Worm (Caenorhabditis elegans) whole organism, L4 larva: ENCODE data around the gene sto-3.

Source experiments
- F10B5.3 ChIP-seq: sonication (generic microtip); optimal IDR thresholded peaks from 2 replicates; lab custom pipeline; 2016; ENCODE audit warnings: mild to moderate bottlenecking, missing genetic modification characterization, missing compliant biosample characterization
- F37D6.2 ChIP-seq: sonication (generic microtip); optimal IDR thresholded peaks from 2 replicates; lab custom pipeline; 2016; ENCODE audit warnings: mild to moderate bottlenecking, missing genetic modification characterization, missing compliant biosample characterization
- F49E8.2 ChIP-seq: sonication (generic microtip); optimal IDR thresholded peaks from 2 replicates; lab custom pipeline; 2016; ENCODE audit warnings: missing compliant biosample characterization, mild to moderate bottlenecking, missing genetic modification characterization, borderline replicate concordance
- T20F7.1 ChIP-seq: fragments of 200-800 bp; sonication (Bioruptor generic); optimal IDR thresholded peaks from 2 replicates; lab custom pipeline; 2018; ENCODE audit warnings: mild to moderate bottlenecking, missing genetic modification characterization, missing compliant biosample characterization
- aha-1 ChIP-seq: fragments of 150-350 bp; peaks from one replicate; lab custom pipeline; 2014; ENCODE audit warnings: missing biosample characterization, missing genetic modification characterization
- attf-4 ChIP-seq: sonication (generic microtip); optimal IDR thresholded peaks from 3 replicates; lab custom pipeline; 2017; ENCODE audit warnings: missing biosample characterization, missing genetic modification characterization
- ceh-28 ChIP-seq: fragments of 150-350 bp; optimal IDR thresholded peaks from 2 replicates; lab custom pipeline; 2014; ENCODE audit warnings: missing biosample characterization, missing genetic modification reagents, missing genetic modification characterization
- ceh-44 ChIP-seq: fragments of 200-800 bp; sonication (Bioruptor generic); IDR thresholded peaks from 2 replicates; pipeline ENCODE4 v1.3.6; 2022; ENCODE audit warnings: missing genetic modification reagents, missing genetic modification characterization, missing compliant biosample characterization
- ceh-62 ChIP-seq: sonication (generic microtip); optimal IDR thresholded peaks from 2 replicates; lab custom pipeline; 2017; ENCODE audit warnings: missing biosample characterization, missing genetic modification characterization
- ces-1 ChIP-seq: fragments of 150-350 bp; sonication (generic microtip); optimal IDR thresholded peaks from 4 replicates; lab custom pipeline; 2014; ENCODE audit warnings: missing biosample characterization, missing genetic modification reagents, missing genetic modification characterization
- cey-2 ChIP-seq: sonication (generic microtip); optimal IDR thresholded peaks from 3 replicates; lab custom pipeline; 2017; ENCODE audit warnings: missing genetic modification characterization, mild to moderate bottlenecking, missing compliant biosample characterization, antibody characterized with exemption, borderline replicate concordance; ENCODE audit not compliant: insufficient read depth
- ctbp-1 ChIP-seq: fragments of 200-800 bp; sonication (Bioruptor generic); IDR thresholded peaks from 2 replicates; pipeline ENCODE4 v1.3.6; 2022; ENCODE audit warnings: missing genetic modification reagents, missing genetic modification characterization, missing compliant biosample characterization
- daf-12 ChIP-seq: fragments of 150-350 bp; optimal IDR thresholded peaks from 2 replicates; lab custom pipeline; 2014; ENCODE audit warnings: missing biosample characterization, missing genetic modification reagents, missing genetic modification characterization
- daf-16 ChIP-seq, 3 experiments: sonication (generic microtip); optimal IDR thresholded peaks; 2 replicates each; lab custom pipeline; 2016 to 2017; ENCODE audit warnings: missing genetic modification characterization in 3 of 3, missing genetic modification reagents in 3 of 3, mild to moderate bottlenecking in 2 of 3, missing compliant biosample characterization in 2 of 3, missing biosample characterization in 1 of 3, moderate library complexity in 1 of 3
- dmd-9 ChIP-seq: fragments of 200-800 bp; sonication (Bioruptor generic); IDR thresholded peaks from 2 replicates; pipeline ENCODE4 v1.3.6; 2022; ENCODE audit warnings: missing genetic modification reagents, missing genetic modification characterization, missing compliant biosample characterization
- dpl-1 ChIP-seq: fragments of 150-350 bp; optimal IDR thresholded peaks from 2 replicates; lab custom pipeline; 2014; ENCODE audit warnings: missing biosample characterization, missing genetic modification reagents, missing genetic modification characterization
- dve-1 ChIP-seq: sonication (generic microtip); optimal IDR thresholded peaks from 2 replicates; lab custom pipeline; 2017; ENCODE audit warnings: antibody characterized with exemption, mild to moderate bottlenecking, missing genetic modification characterization, missing compliant biosample characterization; ENCODE audit not compliant: insufficient read depth
- fkh-10 ChIP-seq: fragments of 150-350 bp; optimal IDR thresholded peaks from 2 replicates; lab custom pipeline; 2014; ENCODE audit warnings: missing biosample characterization, missing genetic modification reagents, missing genetic modification characterization
- fos-1 ChIP-seq: fragments of 150-350 bp; optimal IDR thresholded peaks from 2 replicates; lab custom pipeline; 2014; ENCODE audit warnings: missing biosample characterization, missing genetic modification characterization
- gei-8 ChIP-seq: fragments of 200-800 bp; sonication (Bioruptor generic); optimal IDR thresholded peaks from 2 replicates; lab custom pipeline; 2018; ENCODE audit warnings: mild to moderate bottlenecking, missing genetic modification characterization, missing compliant biosample characterization
- hlh-11 ChIP-seq: fragments of 200-800 bp; sonication (Bioruptor generic); optimal IDR thresholded peaks from 2 replicates; lab custom pipeline; 2018; ENCODE audit warnings: mild to moderate bottlenecking, missing genetic modification characterization, missing compliant biosample characterization
- hmg-1.1 ChIP-seq: fragments of 200-800 bp; sonication (Bioruptor generic); IDR thresholded peaks from 2 replicates; pipeline ENCODE4 v1.3.6; 2022; ENCODE audit warnings: missing genetic modification reagents, missing genetic modification characterization, missing compliant biosample characterization
- lim-7 ChIP-seq: fragments of 200-800 bp; sonication (Bioruptor generic); IDR thresholded peaks from 2 replicates; pipeline ENCODE4 v1.3.6; 2022; ENCODE audit warnings: missing genetic modification characterization, missing compliant biosample characterization
- lin-38 ChIP-seq: fragments of 200-800 bp; sonication (Bioruptor generic); IDR thresholded peaks from 2 replicates; pipeline ENCODE4 v1.3.6; 2022; ENCODE audit warnings: missing genetic modification reagents, missing genetic modification characterization, missing compliant biosample characterization
- lin-39 ChIP-seq: fragments of 150-350 bp; optimal IDR thresholded peaks from 2 replicates; lab custom pipeline; 2014; ENCODE audit warnings: missing biosample characterization, missing genetic modification reagents, missing genetic modification characterization
- lsy-2 ChIP-seq, 2 experiments: fragments of 150-350 bp in 1 of 2; sonication (generic microtip) in 1 of 2; optimal IDR thresholded peaks; 2 replicates each; lab custom pipeline; 2014 to 2017; ENCODE audit warnings: missing biosample characterization in 2 of 2, missing genetic modification characterization in 2 of 2
- mdt-29 ChIP-seq: fragments of 200-800 bp; sonication (Bioruptor generic); IDR thresholded peaks from 2 replicates; pipeline ENCODE4 v1.3.6; 2022; ENCODE audit warnings: missing genetic modification reagents, missing genetic modification characterization, missing compliant biosample characterization
- mes-2 ChIP-seq: sonication (generic microtip); optimal IDR thresholded peaks from 2 replicates; lab custom pipeline; 2016; ENCODE audit warnings: missing genotype, mild to moderate bottlenecking, missing genetic modification characterization, missing compliant biosample characterization; ENCODE audit not compliant: poor library complexity, severe bottlenecking
- nhr-11 ChIP-seq: fragments of 150-350 bp; optimal IDR thresholded peaks from 2 replicates; lab custom pipeline; 2014; ENCODE audit warnings: missing biosample characterization, missing genetic modification characterization
- nhr-25 ChIP-seq: sonication (generic microtip); optimal IDR thresholded peaks from 2 replicates; lab custom pipeline; 2017; ENCODE audit warnings: missing genetic modification characterization, mild to moderate bottlenecking, missing compliant biosample characterization, antibody characterized with exemption, moderate library complexity, borderline replicate concordance; ENCODE audit not compliant: insufficient read depth
- nhr-6 ChIP-seq: fragments of 150-350 bp; optimal IDR thresholded peaks from 2 replicates; lab custom pipeline; 2014; ENCODE audit warnings: missing biosample characterization, missing genetic modification characterization
- nhr-77 ChIP-seq: fragments of 150-350 bp; optimal IDR thresholded peaks from 2 replicates; lab custom pipeline; 2014; ENCODE audit warnings: missing biosample characterization, missing genetic modification characterization
- pha-4 ChIP-seq, 2 experiments: fragments of 150-350 bp in 1 of 2; fragments of 200-800 bp in 1 of 2; sonication (Bioruptor generic) in 1 of 2; IDR thresholded peaks in 1 of 2; optimal IDR thresholded peaks in 1 of 2; 2 replicates each; pipeline versions ENCODE4 v1.3.6 to Lab custom; 2014 to 2022; ENCODE audit warnings: missing genetic modification characterization in 2 of 2, missing genetic modification reagents in 2 of 2, missing biosample characterization in 1 of 2, missing compliant biosample characterization in 1 of 2
- php-3 ChIP-seq: fragments of 200-800 bp; sonication (Bioruptor generic); IDR thresholded peaks from 2 replicates; pipeline ENCODE4 v1.3.6; 2022; ENCODE audit warnings: missing genetic modification reagents, missing genetic modification characterization, missing compliant biosample characterization
- rbr-2 ChIP-seq: sonication (generic microtip); optimal IDR thresholded peaks from 2 replicates; lab custom pipeline; 2016; ENCODE audit warnings: missing genotype, missing genetic modification characterization, missing compliant biosample characterization
- tra-1 ChIP-seq: fragments of 200-800 bp; sonication (Bioruptor generic); IDR thresholded peaks from 2 replicates; pipeline ENCODE4 v1.3.6; 2022; ENCODE audit warnings: missing genetic modification reagents, missing genetic modification characterization, missing compliant biosample characterization
- unc-62 ChIP-seq, 3 experiments: fragments of 150-350 bp in 1 of 3; sonication (generic microtip); optimal IDR thresholded peaks in 2 of 3; peaks in 1 of 3; 1 replicate in 1 of 3; 2 replicates in 2 of 3; lab custom pipeline; 2014 to 2017; ENCODE audit warnings: missing biosample characterization in 3 of 3, missing genetic modification characterization in 3 of 3, missing genetic modification reagents in 3 of 3, missing genotype in 1 of 3
- zip-11 ChIP-seq: fragments of 200-800 bp; sonication (Bioruptor generic); IDR thresholded peaks from 2 replicates; pipeline ENCODE4 v1.3.6; 2022; ENCODE audit warnings: missing genetic modification characterization, missing compliant biosample characterization
- zip-2 ChIP-seq: fragments of 150-350 bp; optimal IDR thresholded peaks from 2 replicates; lab custom pipeline; 2014; ENCODE audit warnings: missing biosample characterization, missing genetic modification characterization
- ztf-11 ChIP-seq: fragments of 150-350 bp; optimal IDR thresholded peaks from 2 replicates; lab custom pipeline; 2014; ENCODE audit warnings: missing biosample characterization, missing genetic modification characterization
- ztf-7 ChIP-seq: fragments of 150-350 bp; optimal IDR thresholded peaks from 2 replicates; lab custom pipeline; 2014; ENCODE audit warnings: missing biosample characterization, missing genetic modification characterization

sto-3 gene

ce11 chrX:11666545-11667177 is 44.8 kb upstream of the sto-3 start, which contains the start of gene noca-2 (continued):
- TF ChIP-seq hlh-11 (tag; lab: Kevin White, UChicago) (peak; percentile 30), dpl-1 (GFP tag; lab: Kevin White, UChicago) (peak; percentile 17), daf-12 (tag; lab: Kevin White, UChicago) (no peak), fos-1 (tag; lab: Kevin White, UChicago) (no peak), mes-2 (peak; percentile 26), unc-62 (GFP tag; optimal IDR thresholded peaks at IDR 0.05 in 1 of 2; lab: Kevin White, UChicago) (peak in 1 of 2 experiments; percentile 55), unc-62 (tag; optimal IDR thresholded peaks at IDR 0.05; lab: Kevin White, UChicago) (no peak), ztf-7 (tag; lab: Kevin White, UChicago) (no peak), dmd-9 (no peak), php-3 (no peak), mdt-29 (no peak), rbr-2 (peak; percentile 33), attf-4 (no peak), lin-39 (no peak), ceh-62 (no peak), cey-2 (tag; lab: Kevin White, UChicago) (no peak), lim-7 (GFP tag; lab: Robert Waterston, UW) (no peak), nhr-25 (no peak), lin-38 (GFP tag; lab: Robert Waterston, UW) (no peak), nhr-6 (tag; lab: Kevin White, UChicago) (peak; percentile 4), nhr-11 (tag; lab: Kevin White, UChicago) (no peak), daf-16 (GFP tag; optimal IDR thresholded peaks at IDR 0.05; lab: Kevin White, UChicago) (no peak), daf-16 (tag; optimal IDR thresholded peaks at IDR 0.05; lab: Kevin White, UChicago) (peak; percentile 24), hmg-1.1 (GFP tag; lab: Robert Waterston, UW) (peak; percentile 75), zip-11 (GFP tag; lab: Robert Waterston, UW) (no peak), zip-2 (no peak), F49E8.2 (tag; lab: Kevin White, UChicago) (no peak), gei-8 (no peak)

- TF ChIP-seq F10B5.3, result no peak
- TF ChIP-seq aha-1 (tag; lab: Kevin White, UChicago), result peak; percentile 61
Observed at ce11 chrX:11665522-11666017, 43.7 kb upstream of the sto-3 start.

- TF ChIP-seq ces-1 (no peak), F37D6.2 (no peak), nhr-11 (tag; lab: Kevin White, UChicago) (no peak), lsy-2 (tag; optimal IDR thresholded peaks at IDR 0.05; lab: Kevin White, UChicago) (no peak), ctbp-1 (no peak), dve-1 (tag; lab: Kevin White, UChicago) (peak; percentile 8), tra-1 (GFP tag; lab: Robert Waterston, UW) (no peak), pha-4 (GFP tag; IDR thresholded peaks at IDR 0.05; lab: Robert Waterston, UW) (no peak), pha-4 (tag; optimal IDR thresholded peaks at IDR 0.05; lab: Kevin White, UChicago) (peak; percentile 62), nhr-77 (tag; lab: Kevin White, UChicago) (no peak), T20F7.1 (GFP tag; lab: Kevin White, UChicago) (no peak), attf-4 (no peak), fkh-10 (no peak), cey-2 (tag; lab: Kevin White, UChicago) (no peak), ceh-44 (GFP tag; lab: Robert Waterston, UW) (no peak), aha-1 (tag; lab: Kevin White, UChicago) (peak; percentile 53), fos-1 (tag; lab: Kevin White, UChicago) (no peak), ceh-28 (tag; lab: Kevin White, UChicago) (no peak), gei-8 (no peak), rbr-2 (no peak), daf-16 (GFP tag; optimal IDR thresholded peaks at IDR 0.05; lab: Kevin White, UChicago) (no peak), daf-16 (tag; optimal IDR thresholded peaks at IDR 0.05; lab: Kevin White, UChicago) (peak; percentile 52), ztf-11 (tag; lab: Kevin White, UChicago) (no peak), mes-2 (peak; percentile 9)
- TF ChIP-seq, all 104 proteins: peak for 5
Observed at ce11 chrX:11664184-11664583, 42.3 kb upstream of the sto-3 start.
